Fruit fly (Drosophila melanogaster): ENCODE results near the gene ND-B14.5B.

DNA sequence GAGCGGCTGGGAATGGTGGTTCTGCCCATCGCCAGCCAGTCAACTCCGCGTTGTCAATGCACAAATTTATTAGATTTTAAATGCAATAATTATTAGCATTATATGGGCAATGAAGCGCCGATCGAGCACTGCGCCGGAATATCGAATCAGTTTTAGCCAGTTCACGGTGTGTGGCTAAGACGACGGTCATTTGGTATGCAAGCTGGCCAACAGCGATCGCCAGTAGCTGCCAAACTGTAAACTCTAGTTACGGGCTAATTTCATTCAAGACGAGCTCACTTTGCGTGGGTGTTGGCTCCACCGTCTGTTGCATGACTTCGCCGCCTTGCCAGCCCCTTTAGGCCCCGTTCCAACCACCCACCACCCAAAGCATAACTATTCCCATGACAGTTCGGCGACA lies 10.2 kb upstream of the ND-B14.5B start:
- TF ChIP-seq Hr78 (GFP tag; optimal IDR thresholded peaks at IDR 0.05) (no peak), pan (optimal IDR thresholded peaks at IDR 0.05) (no peak), sv (GFP tag; optimal IDR thresholded peaks at IDR 0.05) (no peak), psq (GFP tag; optimal IDR thresholded peaks at IDR 0.05) (no peak), br (GFP tag; optimal IDR thresholded peaks at IDR 0.05) (no peak), HLH106 (tag; optimal IDR thresholded peaks at IDR 0.05) (no peak), Mio (GFP tag; optimal IDR thresholded peaks at IDR 0.05) (no peak), usp (GFP tag; optimal IDR thresholded peaks at IDR 0.05) (no peak)
